Worm (Caenorhabditis elegans): Measurements from ENCODE around the gene K05F1.14.

DNA sequence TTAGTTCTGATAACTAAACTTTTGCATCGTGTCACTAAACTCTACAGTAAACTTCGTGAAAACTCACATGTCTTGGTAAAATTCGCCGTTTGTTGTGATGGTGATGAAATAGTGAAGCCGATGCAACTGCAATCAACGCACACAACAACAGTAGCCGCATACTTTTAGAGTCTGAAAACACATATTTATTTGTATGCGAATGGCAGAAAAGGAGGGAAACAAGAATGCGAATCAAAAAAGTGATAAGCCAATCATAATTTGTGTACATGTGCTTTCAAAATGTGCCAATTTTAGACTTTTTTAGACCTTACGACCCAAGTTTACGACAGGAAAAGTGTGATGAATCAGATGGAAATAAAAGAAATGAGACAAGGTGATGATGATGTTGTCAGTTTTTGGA lies 12.9 kb upstream of the K05F1.14 start, which contains the start of gene K05F1.10:
- TF ChIP-seq ets-7 (tag; optimal IDR thresholded peaks at IDR 0.05): no peak
- TF ChIP-seq pes-1 (GFP tag; IDR thresholded peaks at IDR 0.05): no peak
- no peak for TF ChIP-seq ama-1 (optimal IDR thresholded peaks at IDR 0.05)
- no peak for TF ChIP-seq scrt-1 (GFP tag; IDR thresholded peaks at IDR 0.05)
